Worm (Caenorhabditis elegans): ENCODE data around the gene cacn-1.

ce11 chrII:14095875-14096274, 46.1 kb downstream of the cacn-1 start:
- no peak for TF ChIP-seq ztf-23 (GFP tag; IDR thresholded peaks at IDR 0.05)
- TF ChIP-seq ztf-29 (GFP tag; IDR thresholded peaks at IDR 0.05), result no peak

Measured in whole organism, midembryonic.